Fruit fly (Drosophila melanogaster) whole organism, embryonic: ENCODE data around the gene CG11892.

Experiments used
- CG10654 ChIP-seq: fragments of 200-800 bp; sonication (Bioruptor generic); optimal IDR thresholded peaks from 2 replicates; lab custom pipeline; 2016; ENCODE audit warnings: missing biosample characterization, missing genetic modification characterization
- CG10959 ChIP-seq: fragments of 200-800 bp; sonication (Bioruptor generic); IDR thresholded peaks from 2 replicates; pipeline ENCODE4 v1.3.6; 2022; ENCODE audit warnings: missing biosample characterization, missing genetic modification characterization
- CG11247 ChIP-seq: fragments of 200-800 bp; sonication (Bioruptor generic); IDR thresholded peaks from 2 replicates; pipeline ENCODE4 v1.3.6; 2022; ENCODE audit warnings: missing biosample characterization, missing genetic modification characterization
- CG12744 ChIP-seq: fragments of 200-800 bp; sonication (Bioruptor generic); optimal IDR thresholded peaks from 2 replicates; lab custom pipeline; 2016; ENCODE audit warnings: missing biosample characterization, missing genetic modification characterization
- CG14667 ChIP-seq: fragments of 200-800 bp; sonication (Bioruptor generic); IDR thresholded peaks from 2 replicates; pipeline ENCODE4 v1.3.6; 2022; ENCODE audit warnings: missing biosample characterization, missing genetic modification characterization
- CG15011 ChIP-seq: fragments of 200-800 bp; sonication (Bioruptor generic); optimal IDR thresholded peaks from 3 replicates; lab custom pipeline; 2018; ENCODE audit warnings: missing biosample characterization, mild to moderate bottlenecking, missing genetic modification characterization
- CG15514 ChIP-seq: fragments of 200-800 bp; sonication (Bioruptor generic); optimal IDR thresholded peaks from 3 replicates; lab custom pipeline; 2017; ENCODE audit warnings: missing biosample characterization, missing genetic modification characterization, mild to moderate bottlenecking, moderate library complexity, missing genetic modification reagents
- CG15696 ChIP-seq: fragments of 200-800 bp; sonication (Bioruptor generic); optimal IDR thresholded peaks from 2 replicates; lab custom pipeline; 2019; ENCODE audit warnings: missing biosample characterization, mild to moderate bottlenecking, missing genetic modification characterization, moderate library complexity
- CG17612 ChIP-seq: fragments of 200-800 bp; sonication (Bioruptor generic); IDR thresholded peaks from 2 replicates; pipeline ENCODE4 v1.3.6; 2022; ENCODE audit warnings: missing biosample characterization, missing genetic modification characterization
- CG1792 ChIP-seq: fragments of 200-800 bp; sonication (Bioruptor generic); optimal IDR thresholded peaks from 2 replicates; lab custom pipeline; 2016; ENCODE audit warnings: missing biosample characterization, missing genetic modification characterization
- CG2120 ChIP-seq: fragments of 200-800 bp; sonication (Bioruptor generic); optimal IDR thresholded peaks from 3 replicates; lab custom pipeline; 2016; ENCODE audit warnings: missing biosample characterization, missing genetic modification characterization
- CG31365 ChIP-seq: fragments of 200-800 bp; sonication (Bioruptor generic); optimal IDR thresholded peaks from 2 replicates; lab custom pipeline; 2018; ENCODE audit warnings: missing biosample characterization, mild to moderate bottlenecking, missing genetic modification characterization
- CG33213 ChIP-seq: fragments of 200-800 bp; sonication (Bioruptor generic); optimal IDR thresholded peaks from 3 replicates; lab custom pipeline; 2016; ENCODE audit warnings: missing biosample characterization, missing genetic modification characterization
- CG3407 ChIP-seq: fragments of 200-800 bp; sonication (Bioruptor generic); optimal IDR thresholded peaks from 2 replicates; lab custom pipeline; 2018; ENCODE audit warnings: missing biosample characterization, mild to moderate bottlenecking, missing genetic modification characterization
- CG3726 ChIP-seq: fragments of 200-800 bp; sonication (Bioruptor generic); IDR thresholded peaks from 3 replicates; pipeline ENCODE4, ENCODE4 v1.3.6; 2022; ENCODE audit warnings: missing biosample characterization, missing genetic modification characterization
- CG4730 ChIP-seq: fragments of 200-800 bp; sonication (Bioruptor generic); IDR thresholded peaks from 2 replicates; pipeline ENCODE4 v1.3.6; 2022; ENCODE audit warnings: missing biosample characterization, missing genetic modification characterization
- CG6175 ChIP-seq: fragments of 200-800 bp; sonication (Bioruptor generic); IDR thresholded peaks from 3 replicates; pipeline ENCODE4 v1.3.6; 2022; ENCODE audit warnings: missing biosample characterization, missing genetic modification characterization
- CG8359 ChIP-seq: fragments of 200-800 bp; sonication (Bioruptor generic); optimal IDR thresholded peaks from 2 replicates; lab custom pipeline; 2017; ENCODE audit warnings: missing biosample characterization, mild to moderate bottlenecking, missing genetic modification characterization, borderline replicate concordance
- D ChIP-seq, 2 experiments: fragments of 200-800 bp in 1 of 2; fragments of >200 bp in 1 of 2; sonication (Bioruptor generic) in 1 of 2; optimal IDR thresholded peaks; 2 replicates in 1 of 2; 3 replicates in 1 of 2; lab custom pipeline; 2017; ENCODE audit warnings: mild to moderate bottlenecking in 1 of 2, missing biosample characterization in 1 of 2, missing genetic modification characterization in 1 of 2, missing genetic modification reagents in 1 of 2
- Dad ChIP-seq: fragments of 200-800 bp; sonication (Bioruptor generic); optimal IDR thresholded peaks from 3 replicates; lab custom pipeline; 2016; ENCODE audit warnings: missing biosample characterization, missing genetic modification characterization
- Dref ChIP-seq: fragments of 200-800 bp; sonication (Bioruptor generic); IDR thresholded peaks from 2 replicates; pipeline ENCODE4 v1.3.6; 2022; ENCODE audit warnings: missing biosample characterization, missing genetic modification characterization
- Fer3 ChIP-seq: fragments of 200-800 bp; sonication (Bioruptor generic); optimal IDR thresholded peaks from 2 replicates; lab custom pipeline; 2018; ENCODE audit warnings: missing biosample characterization, mild to moderate bottlenecking, missing genetic modification characterization, moderate library complexity
- HLH54F ChIP-seq: fragments of 200-800 bp; sonication (Bioruptor generic); optimal IDR thresholded peaks from 3 replicates; lab custom pipeline; 2016; ENCODE audit warnings: missing biosample characterization, missing genetic modification characterization
- Neu2 ChIP-seq: fragments of 200-800 bp; sonication (Bioruptor generic); optimal IDR thresholded peaks from 3 replicates; lab custom pipeline; 2016; ENCODE audit warnings: missing biosample characterization, missing genetic modification characterization, borderline replicate concordance
- Ptx1 ChIP-seq: fragments of 200-800 bp; sonication (Bioruptor generic); IDR thresholded peaks from 2 replicates; pipeline ENCODE4 v1.3.6; 2022; ENCODE audit warnings: missing biosample characterization, missing genetic modification characterization
- Ravus ChIP-seq: fragments of 200-800 bp; sonication (Bioruptor generic); IDR thresholded peaks from 2 replicates; pipeline ENCODE4 v1.3.6; 2022; ENCODE audit warnings: missing biosample characterization, missing genetic modification characterization
- Rfx ChIP-seq: fragments of 200-800 bp; sonication (Bioruptor generic); IDR thresholded peaks from 2 replicates; pipeline ENCODE4 v1.3.6; 2022; ENCODE audit warnings: missing biosample characterization, missing genetic modification characterization
- Tbp ChIP-seq: fragments of >200 bp; optimal IDR thresholded peaks from 2 replicates; lab custom pipeline; 2018; ENCODE audit warnings: missing biosample characterization, missing genetic modification characterization
- ap ChIP-seq: fragments of 200-800 bp; sonication (Bioruptor generic); IDR thresholded peaks from 2 replicates; pipeline ENCODE4 v1.3.6; 2022; ENCODE audit warnings: missing biosample characterization, missing genetic modification characterization
- danr ChIP-seq: fragments of 200-800 bp; sonication (Bioruptor generic); IDR thresholded peaks from 2 replicates; pipeline ENCODE4 v1.3.6; 2022; ENCODE audit warnings: missing biosample characterization, missing genetic modification characterization
- dmrt11E ChIP-seq: fragments of 200-800 bp; sonication (Bioruptor generic); optimal IDR thresholded peaks from 3 replicates; lab custom pipeline; 2018; ENCODE audit warnings: missing biosample characterization, mild to moderate bottlenecking, missing genetic modification characterization, moderate library complexity
- emc ChIP-seq: fragments of 200-800 bp; sonication (Bioruptor generic); optimal IDR thresholded peaks from 2 replicates; lab custom pipeline; 2016; ENCODE audit warnings: missing biosample characterization, missing genetic modification characterization
- en ChIP-seq: fragments of 200-800 bp; sonication (Bioruptor generic); optimal IDR thresholded peaks from 2 replicates; lab custom pipeline; 2016; ENCODE audit warnings: missing biosample characterization, missing genetic modification characterization
- ewg ChIP-seq: fragments of 200-800 bp; sonication (Bioruptor generic); optimal IDR thresholded peaks from 3 replicates; lab custom pipeline; 2017; ENCODE audit warnings: mild to moderate bottlenecking, missing biosample characterization, missing genetic modification reagents, missing genetic modification characterization
- gcm2 ChIP-seq: fragments of 200-800 bp; sonication (Bioruptor generic); optimal IDR thresholded peaks from 2 replicates; lab custom pipeline; 2016; ENCODE audit warnings: missing biosample characterization, missing genetic modification characterization
- h ChIP-seq: fragments of >200 bp; optimal IDR thresholded peaks from 2 replicates; lab custom pipeline; 2017
- hb ChIP-seq: fragments of 200-800 bp; sonication (Bioruptor generic); IDR thresholded peaks from 3 replicates; pipeline ENCODE4 v1.3.6; 2022; ENCODE audit warnings: missing biosample characterization, missing genetic modification characterization; ENCODE audit not compliant: partially characterized antibody
- kay ChIP-seq: fragments of 200-800 bp; sonication (Bioruptor generic); optimal IDR thresholded peaks from 2 replicates; lab custom pipeline; 2016; ENCODE audit warnings: missing biosample characterization, missing genetic modification characterization
- mam ChIP-seq: fragments of 200-800 bp; sonication (Bioruptor generic); optimal IDR thresholded peaks from 3 replicates; lab custom pipeline; 2016; ENCODE audit warnings: missing biosample characterization, missing genetic modification characterization
- p53 ChIP-seq: fragments of 200-800 bp; sonication (Bioruptor generic); optimal IDR thresholded peaks from 2 replicates; lab custom pipeline; 2016; ENCODE audit warnings: missing biosample characterization, missing genetic modification characterization
- pb ChIP-seq: fragments of 200-800 bp; sonication (Bioruptor generic); optimal IDR thresholded peaks from 3 replicates; lab custom pipeline; 2016; ENCODE audit warnings: missing biosample characterization, missing genetic modification characterization
- pfk ChIP-seq: fragments of 200-800 bp; sonication (Bioruptor generic); optimal IDR thresholded peaks from 2 replicates; lab custom pipeline; 2018; ENCODE audit warnings: missing biosample characterization, mild to moderate bottlenecking, missing genetic modification characterization, moderate library complexity
- pita ChIP-seq: fragments of 200-800 bp; sonication (Bioruptor generic); optimal IDR thresholded peaks from 2 replicates; lab custom pipeline; 2017; ENCODE audit warnings: missing biosample characterization, mild to moderate bottlenecking, missing genetic modification characterization
- prd ChIP-seq, 3 experiments: fragments of >200 bp in 2 of 3; fragments of 200-800 bp in 1 of 3; sonication (Bioruptor generic) in 1 of 3; optimal IDR thresholded peaks in 2 of 3; IDR thresholded peaks in 1 of 3; 2 replicates in 2 of 3; 3 replicates in 1 of 3; pipeline versions ENCODE4 v1.3.6 to Lab custom; 2017 to 2022; ENCODE audit warnings: missing biosample characterization in 1 of 3, missing genetic modification characterization in 1 of 3
- psq ChIP-seq: fragments of 200-800 bp; sonication (Bioruptor generic); optimal IDR thresholded peaks from 2 replicates; lab custom pipeline; 2017; ENCODE audit warnings: missing biosample characterization, missing genetic modification characterization
- seq ChIP-seq: fragments of 200-800 bp; sonication (Bioruptor generic); IDR thresholded peaks from 2 replicates; pipeline ENCODE4 v1.3.6; 2022; ENCODE audit warnings: missing biosample characterization, missing genetic modification characterization
- slou ChIP-seq: fragments of 200-800 bp; sonication (Bioruptor generic); optimal IDR thresholded peaks from 3 replicates; lab custom pipeline; 2016; ENCODE audit warnings: missing biosample characterization, missing genetic modification characterization
- ssp ChIP-seq: fragments of 200-800 bp; sonication (Bioruptor generic); IDR thresholded peaks from 2 replicates; pipeline ENCODE4 v1.3.6; 2022; ENCODE audit warnings: missing biosample characterization, missing genetic modification characterization
- wor ChIP-seq: fragments of 200-800 bp; sonication (Bioruptor generic); IDR thresholded peaks from 2 replicates; pipeline ENCODE4 v1.3.6; 2022; ENCODE audit warnings: missing biosample characterization, missing genetic modification characterization
- z ChIP-seq: fragments of 200-800 bp; sonication (Bioruptor generic); IDR thresholded peaks from 3 replicates; pipeline ENCODE4 v1.3.6; 2022; ENCODE audit warnings: missing biosample characterization, missing genetic modification characterization

Gene CG11892

dm6 chr3R:25258628-25259240 is 22.6 kb upstream of the CG11892 start, which contains the start of gene CG11857 (continued):
- TF ChIP-seq hb (peak; percentile 100), CG6175 (GFP tag; lab: Robert Waterston, UW) (peak; percentile 98), CG14667 (peak; percentile 99), CG4730 (GFP tag; lab: Robert Waterston, UW) (peak; percentile 99), CG17612 (GFP tag; lab: Robert Waterston, UW) (peak; percentile 97), h (lab: Kevin White, UChicago) (no peak), kay (GFP tag; lab: Kevin White, UChicago) (peak; percentile 98), HLH54F (GFP tag; lab: Kevin White, UChicago) (peak; percentile 98), Ravus (GFP tag; lab: Robert Waterston, UW) (peak; percentile 95), CG12744 (GFP tag; lab: Kevin White, UChicago) (peak; percentile 95), p53 (GFP tag; lab: Kevin White, UChicago) (peak; percentile 93), emc (GFP tag; lab: Kevin White, UChicago) (peak; percentile 94), CG15011 (GFP tag; lab: Kevin White, UChicago) (peak; percentile 92), pita (GFP tag; lab: Kevin White, UChicago) (no peak), CG31365 (tag; lab: Kevin White, UChicago) (peak; percentile 83), CG10654 (GFP tag; lab: Kevin White, UChicago) (peak; percentile 97), pb (GFP tag; lab: Kevin White, UChicago) (peak; percentile 92), pfk (GFP tag; lab: Kevin White, UChicago) (peak; percentile 37), CG3726 (peak; percentile 96), D (optimal IDR thresholded peaks at IDR 0.05; lab: Kevin White, UChicago) (no peak), D (GFP tag; optimal IDR thresholded peaks at IDR 0.05; lab: Kevin White, UChicago) (peak; percentile 96), mam (GFP tag; lab: Kevin White, UChicago) (peak; percentile 99), dmrt11E (tag; lab: Kevin White, UChicago) (peak; percentile 98), CG3407 (GFP tag; lab: Kevin White, UChicago) (peak; percentile 94), Dad (GFP tag; lab: Kevin White, UChicago) (peak; percentile 97), Tbp (GFP tag; lab: Kevin White, UChicago) (no peak), CG10959 (GFP tag; lab: Robert Waterston, UW) (peak; percentile 99), z (peak; percentile 70; the same call in 2 of the 3 replicates), ap (GFP tag; lab: Robert Waterston, UW) (peak; percentile 97), en (GFP tag; lab: Kevin White, UChicago) (peak; percentile 90), danr (GFP tag; lab: Robert Waterston, UW) (peak; percentile 98), Fer3 (peak; percentile 98), seq (GFP tag; lab: Robert Waterston, UW) (peak; percentile 97), CG8359 (GFP tag; lab: Kevin White, UChicago) (peak; percentile 87), slou (peak; percentile 98), CG11247 (GFP tag; lab: Robert Waterston, UW) (peak; percentile 99), CG2120 (GFP tag; lab: Kevin White, UChicago) (peak; percentile 99), CG33213 (GFP tag; lab: Kevin White, UChicago) (peak; percentile 97), Dref (peak; percentile 81), ssp (GFP tag; lab: Robert Waterston, UW) (peak; percentile 95), CG1792 (GFP tag; lab: Kevin White, UChicago) (peak; percentile 95), wor (peak; percentile 99), Neu2 (GFP tag; lab: Kevin White, UChicago) (peak; percentile 83), ewg (GFP tag; lab: Kevin White, UChicago) (peak; percentile 92), CG15696 (peak; percentile 98), Ptx1 (peak; percentile 99), gcm2 (GFP tag; lab: Kevin White, UChicago) (peak; percentile 88), CG15514 (peak; percentile 93), Rfx (peak; percentile 99), prd (optimal IDR thresholded peaks at IDR 0.05; lab: Kevin White, UChicago) (no peak), prd (GFP tag; IDR thresholded peaks at IDR 0.05; lab: Robert Waterston, UW) (peak; percentile 100), psq (GFP tag; lab: Kevin White, UChicago) (peak; percentile 93)
